Worm (Caenorhabditis elegans): ENCODE measurements around the gene C07G1.15.

The C07G1.15 gene

DNA sequence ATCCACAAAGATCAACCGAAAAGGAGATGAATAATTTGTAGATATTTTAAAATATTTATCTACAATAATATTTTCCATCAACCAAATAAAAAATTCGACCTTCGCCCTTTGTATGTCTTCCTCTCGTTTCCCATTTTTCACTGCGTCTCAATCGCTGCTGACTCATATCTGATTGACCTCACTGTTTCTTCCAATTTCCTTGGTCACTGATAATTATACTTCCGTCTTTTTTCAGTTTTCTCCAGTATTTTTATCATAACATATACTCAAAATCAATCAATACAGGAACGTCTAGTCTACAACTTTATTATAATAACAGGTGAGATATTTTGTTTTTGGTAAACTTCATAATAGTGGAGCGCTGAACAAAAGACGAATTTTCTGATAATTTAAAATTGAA lies 30.8 kb upstream of the C07G1.15 start, which contains the start of gene pmk-3 (continued):
- TF ChIP-seq ZK546.5 (tag; optimal IDR thresholded peaks at IDR 0.05) = no peak
- no peak for TF ChIP-seq spr-3 (GFP tag; optimal IDR thresholded peaks at IDR 0.05)
- TF ChIP-seq nhr-77 (tag; optimal IDR thresholded peaks at IDR 0.05) = no peak
- no peak for TF ChIP-seq nhr-41 (GFP tag; IDR thresholded peaks at IDR 0.05)
- TF ChIP-seq snpc-1.2 (GFP tag; IDR thresholded peaks at IDR 0.05) = no peak
- TF ChIP-seq daf-16 (GFP tag; optimal IDR thresholded peaks at IDR 0.05) = peak in 1 of 2 experiments; percentile 17
- peak; percentile 7 for TF ChIP-seq daf-16 (tag; optimal IDR thresholded peaks at IDR 0.05)
- TF ChIP-seq pha-4 (GFP tag; IDR thresholded peaks at IDR 0.05) = no peak
- TF ChIP-seq pha-4 (tag; optimal IDR thresholded peaks at IDR 0.05) = no peak
- TF ChIP-seq T26A8.4 (GFP tag; IDR thresholded peaks at IDR 0.05) = no peak
- TF ChIP-seq lsy-2 (tag; optimal IDR thresholded peaks at IDR 0.05) = no peak
- no peak for TF ChIP-seq Y75B8A.6 (GFP tag; IDR thresholded peaks at IDR 0.05)
- no peak for TF ChIP-seq ztf-7 (tag; optimal IDR thresholded peaks at IDR 0.05)
- TF ChIP-seq mxl-2 (GFP tag; conservative IDR thresholded peaks at IDR 0.05) = no peak
- TF ChIP-seq hlh-30 (tag; optimal IDR thresholded peaks at IDR 0.05; ENCODE audit: insufficient read depth) = no peak
- no peak for TF ChIP-seq duxl-1 (tag; optimal IDR thresholded peaks at IDR 0.05; ENCODE audit: poor library complexity)
- TF ChIP-seq ceh-32 (tag; optimal IDR thresholded peaks at IDR 0.05; ENCODE audit: poor library complexity) = no peak

DNA sequence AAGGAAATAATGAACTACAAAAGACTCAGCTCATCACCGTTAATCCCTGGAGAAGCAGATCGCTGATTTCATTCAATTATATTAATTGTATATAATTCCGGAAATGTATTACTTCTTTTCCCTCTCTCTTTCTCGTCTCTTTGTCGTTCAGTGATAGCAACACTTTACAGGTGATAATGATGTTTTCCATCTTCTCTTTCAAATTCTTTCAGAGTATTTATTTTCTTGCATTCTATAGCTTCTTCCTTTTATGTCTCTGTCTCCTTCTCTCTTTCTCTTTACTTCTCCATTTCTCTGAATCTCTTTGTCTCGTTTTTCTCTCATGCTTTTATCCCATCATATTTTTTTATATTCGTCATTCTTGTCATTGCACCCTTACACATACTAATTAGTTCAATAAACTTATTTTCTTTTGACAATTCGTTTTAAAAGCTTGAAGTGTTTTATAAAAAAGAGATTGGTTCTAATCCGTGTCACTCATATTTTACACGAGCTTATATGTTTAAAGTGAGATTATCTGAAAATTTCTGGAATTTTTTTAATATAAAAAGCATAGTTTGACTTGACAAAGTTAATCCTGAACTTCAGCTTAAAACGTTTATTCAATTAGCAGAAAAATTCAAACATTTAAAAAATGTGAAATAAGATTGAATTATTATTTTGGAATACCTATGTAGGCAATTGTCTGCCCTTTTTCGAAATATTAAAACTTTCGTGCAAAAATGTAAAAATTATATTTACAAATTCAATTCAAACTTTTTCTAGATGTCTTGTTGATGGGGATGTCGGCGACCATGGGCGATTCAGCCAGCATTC lies 26.8 kb upstream of the C07G1.15 start, which contains the start of gene pmk-2:
Gene pmk-2, plus strand, starts transcription at position 766 of the 816 bp plus-strand sequence.
- TF ChIP-seq spr-1 (tag; optimal IDR thresholded peaks at IDR 0.05) (no peak), Y5F2A.4 (GFP tag; optimal IDR thresholded peaks at IDR 0.05) (no peak), tag-97 (GFP tag; IDR thresholded peaks at IDR 0.05) (no peak), rbr-2 (tag; optimal IDR thresholded peaks at IDR 0.05) (no peak), ceh-32 (tag; optimal IDR thresholded peaks at IDR 0.05; ENCODE audit: poor library complexity) (no peak), mes-2 (tag; optimal IDR thresholded peaks at IDR 0.05; ENCODE audit: poor library complexity, severe bottlenecking) (no peak), spr-3 (GFP tag; optimal IDR thresholded peaks at IDR 0.05) (no peak), madf-5 (GFP tag; IDR thresholded peaks at IDR 0.05) (no peak), mdl-1 (tag; optimal IDR thresholded peaks at IDR 0.05) (peak in 1 of 2 experiments; percentile 18), unc-39 (tag; optimal IDR thresholded peaks at IDR 0.05) (no peak), nhr-6 (tag; optimal IDR thresholded peaks at IDR 0.05) (no peak), lin-15B (tag; optimal IDR thresholded peaks at IDR 0.05) (no peak), arid-1 (GFP tag; conservative IDR thresholded peaks at IDR 0.05) (no peak), ztf-7 (tag; optimal IDR thresholded peaks at IDR 0.05) (no peak), daf-16 (GFP tag; optimal IDR thresholded peaks at IDR 0.05) (no peak), daf-16 (tag; optimal IDR thresholded peaks at IDR 0.05) (peak; percentile 83), ZK546.5 (tag; optimal IDR thresholded peaks at IDR 0.05) (no peak), fos-1 (tag; optimal IDR thresholded peaks at IDR 0.05) (no peak), zfp-3 (GFP tag; conservative IDR thresholded peaks at IDR 0.05) (no peak), lim-7 (GFP tag; IDR thresholded peaks at IDR 0.05) (no peak), nhr-11 (tag; optimal IDR thresholded peaks at IDR 0.05) (peak; percentile 9), T20F7.1 (GFP tag; optimal IDR thresholded peaks at IDR 0.05) (peak; percentile 26), ceh-62 (tag; optimal IDR thresholded peaks at IDR 0.05) (no peak), snpc-4 (tag; optimal IDR thresholded peaks at IDR 0.05) (no peak), skn-1 (tag; optimal IDR thresholded peaks at IDR 0.05) (no peak), D1046.2 (GFP tag; IDR thresholded peaks at IDR 0.05) (no peak), lin-29 (GFP tag; IDR thresholded peaks at IDR 0.05) (no peak), ceh-82 (tag; optimal IDR thresholded peaks at IDR 0.05) (no peak), lir-3 (tag; optimal IDR thresholded peaks at IDR 0.05) (no peak), hlh-11 (tag; optimal IDR thresholded peaks at IDR 0.05) (no peak), daf-12 (tag; optimal IDR thresholded peaks at IDR 0.05) (no peak), lsy-2 (tag; optimal IDR thresholded peaks at IDR 0.05) (peak in 1 of 2 experiments; percentile 22), zag-1 (tag; optimal IDR thresholded peaks at IDR 0.05) (no peak), snpc-1.2 (GFP tag; IDR thresholded peaks at IDR 0.05) (no peak), ztf-11 (tag; optimal IDR thresholded peaks at IDR 0.05) (no peak), ceh-44 (GFP tag; IDR thresholded peaks at IDR 0.05) (no peak), unc-62 (GFP tag; optimal IDR thresholded peaks at IDR 0.05 in 1 of 2) (peak in 1 of 2 experiments; percentile 87), unc-62 (tag; optimal IDR thresholded peaks at IDR 0.05) (no peak), tra-1 (GFP tag; IDR thresholded peaks at IDR 0.05) (no peak), nhr-48 (tag; optimal IDR thresholded peaks at IDR 0.05) (no peak)

Data from whole organism, L4 larva.